Fruit fly (Drosophila melanogaster) whole organism, prepupa: Measurements from ENCODE around the gene CG3868.

Experiments used
- Blimp-1 ChIP-seq: fragments of 200-800 bp; sonication (Bioruptor generic); optimal IDR thresholded peaks from 3 replicates; lab custom pipeline; 2017; ENCODE audit warnings: missing biosample characterization, missing genetic modification characterization, mild to moderate bottlenecking, moderate library complexity, missing genetic modification reagents
- CG11294 ChIP-seq: fragments of 200-800 bp; sonication (Bioruptor generic); IDR thresholded peaks from 2 replicates; pipeline ENCODE4 v1.3.6; 2022; ENCODE audit warnings: missing biosample characterization, missing genetic modification characterization
- CG11762 ChIP-seq: fragments of 200-800 bp; sonication (Bioruptor generic); optimal IDR thresholded peaks from 3 replicates; lab custom pipeline; 2016; ENCODE audit warnings: missing biosample characterization, missing genetic modification characterization; ENCODE audit not compliant: insufficient read depth
- CG16779 ChIP-seq: fragments of 200-800 bp; sonication (Bioruptor generic); optimal IDR thresholded peaks from 3 replicates; lab custom pipeline; 2017; ENCODE audit warnings: missing biosample characterization, mild to moderate bottlenecking, missing genetic modification characterization
- CG3032 ChIP-seq: fragments of 200-800 bp; optimal IDR thresholded peaks from 2 replicates; lab custom pipeline; 2019; ENCODE audit warnings: missing biosample characterization, mild to moderate bottlenecking, missing genetic modification characterization, moderate library complexity
- CG32006 ChIP-seq: fragments of 200-800 bp; sonication (Bioruptor generic); optimal IDR thresholded peaks from 3 replicates; lab custom pipeline; 2017; ENCODE audit warnings: missing biosample characterization, mild to moderate bottlenecking, missing genetic modification characterization
- CG34406 ChIP-seq: fragments of 200-800 bp; sonication (Bioruptor generic); optimal IDR thresholded peaks from 3 replicates; lab custom pipeline; 2016; ENCODE audit warnings: missing biosample characterization, missing genetic modification characterization
- CG3919 ChIP-seq: fragments of 200-800 bp; sonication (Bioruptor generic); optimal IDR thresholded peaks from 3 replicates; lab custom pipeline; 2016; ENCODE audit warnings: missing biosample characterization, missing genetic modification characterization
- CG4318 ChIP-seq: fragments of 200-800 bp; sonication (Bioruptor generic); optimal IDR thresholded peaks from 3 replicates; lab custom pipeline; 2017; ENCODE audit warnings: missing biosample characterization, mild to moderate bottlenecking, missing genetic modification characterization
- CG6163 ChIP-seq: fragments of 200-800 bp; sonication (Bioruptor generic); IDR thresholded peaks from 3 replicates; pipeline ENCODE4 v1.3.6; 2022; ENCODE audit warnings: missing biosample characterization, missing genetic modification characterization
- CG6276 ChIP-seq: fragments of 200-800 bp; sonication (Bioruptor generic); optimal IDR thresholded peaks from 2 replicates; lab custom pipeline; 2017; ENCODE audit warnings: missing biosample characterization, mild to moderate bottlenecking, missing genetic modification characterization
- CG6792 ChIP-seq: fragments of 200-800 bp; sonication (Bioruptor generic); optimal IDR thresholded peaks from 3 replicates; lab custom pipeline; 2016; ENCODE audit warnings: missing biosample characterization, missing genetic modification characterization
- CG6854 ChIP-seq: fragments of 200-800 bp; sonication (Bioruptor generic); optimal IDR thresholded peaks from 2 replicates; lab custom pipeline; 2017; ENCODE audit warnings: missing biosample characterization, mild to moderate bottlenecking, missing genetic modification characterization
- CG8119 ChIP-seq: fragments of 200-800 bp; sonication (Bioruptor generic); IDR thresholded peaks from 3 replicates; pipeline ENCODE4 v1.3.6; 2022; ENCODE audit warnings: missing biosample characterization, missing genetic modification characterization
- CG8319 ChIP-seq: fragments of 200-800 bp; sonication (Bioruptor generic); optimal IDR thresholded peaks from 3 replicates; lab custom pipeline; 2016; ENCODE audit warnings: missing biosample characterization, missing genetic modification characterization
- CG8632 ChIP-seq: fragments of 200-800 bp; sonication (Bioruptor generic); optimal IDR thresholded peaks from 3 replicates; lab custom pipeline; 2016; ENCODE audit warnings: missing biosample characterization, missing genetic modification characterization
- CG9139 ChIP-seq: fragments of 200-800 bp; sonication (Bioruptor generic); optimal IDR thresholded peaks from 3 replicates; lab custom pipeline; 2017; ENCODE audit warnings: missing biosample characterization, mild to moderate bottlenecking, missing genetic modification characterization
- Eip75B ChIP-seq: fragments of 200-800 bp; sonication (Bioruptor generic); optimal IDR thresholded peaks from 3 replicates; lab custom pipeline; 2016; ENCODE audit warnings: missing biosample characterization, missing genetic modification characterization
- Eip78C ChIP-seq: fragments of 200-800 bp; sonication (Bioruptor generic); peaks from one replicate; lab custom pipeline; 2016; ENCODE audit warnings: missing biosample characterization, missing genetic modification characterization
- Ets96B ChIP-seq: fragments of 200-800 bp; optimal IDR thresholded peaks from 2 replicates; lab custom pipeline; 2019; ENCODE audit warnings: missing biosample characterization, mild to moderate bottlenecking, missing genetic modification characterization, moderate library complexity
- Hr38 ChIP-seq: sonication (Bioruptor generic); optimal IDR thresholded peaks from 2 replicates; lab custom pipeline; 2016; ENCODE audit warnings: missing biosample characterization, missing genetic modification characterization
- Hr39 ChIP-seq: fragments of 200-800 bp; sonication (Bioruptor generic); optimal IDR thresholded peaks from 2 replicates; lab custom pipeline; 2016; ENCODE audit warnings: missing biosample characterization, missing genetic modification characterization
- Hr4 ChIP-seq: fragments of 200-800 bp; sonication (Bioruptor generic); optimal IDR thresholded peaks from 3 replicates; lab custom pipeline; 2016; ENCODE audit warnings: missing biosample characterization, missing genetic modification characterization
- Lpt ChIP-seq: fragments of 200-800 bp; sonication (Bioruptor generic); optimal IDR thresholded peaks from 3 replicates; lab custom pipeline; 2016; ENCODE audit warnings: missing biosample characterization, missing genetic modification characterization
- OdsH ChIP-seq: fragments of 200-800 bp; sonication (Bioruptor generic); optimal IDR thresholded peaks from 3 replicates; lab custom pipeline; 2016; ENCODE audit warnings: missing biosample characterization, missing genetic modification characterization
- Smox ChIP-seq: fragments of 200-800 bp; sonication (Bioruptor generic); optimal IDR thresholded peaks from 3 replicates; lab custom pipeline; 2016; ENCODE audit warnings: missing biosample characterization, missing genetic modification characterization
- Sox102F ChIP-seq: fragments of 200-800 bp; sonication (Bioruptor generic); optimal IDR thresholded peaks from 2 replicates; lab custom pipeline; 2016; ENCODE audit warnings: missing biosample characterization, mild to moderate bottlenecking, missing genetic modification characterization
- Sox14 ChIP-seq: fragments of 200-800 bp; sonication (Bioruptor generic); optimal IDR thresholded peaks from 3 replicates; lab custom pipeline; 2016; ENCODE audit warnings: missing biosample characterization, missing genetic modification characterization
- Sox15 ChIP-seq: fragments of 200-800 bp; sonication (Bioruptor generic); optimal IDR thresholded peaks from 3 replicates; lab custom pipeline; 2016; ENCODE audit warnings: missing biosample characterization, missing genetic modification characterization
- achi ChIP-seq: fragments of 200-800 bp; sonication (Bioruptor generic); optimal IDR thresholded peaks from 3 replicates; lab custom pipeline; 2016; ENCODE audit warnings: missing biosample characterization, missing genetic modification characterization
- acj6 ChIP-seq: fragments of 200-800 bp; sonication (Bioruptor generic); optimal IDR thresholded peaks from 3 replicates; lab custom pipeline; 2016; ENCODE audit warnings: missing biosample characterization, missing genetic modification characterization
- cyc ChIP-seq: fragments of 200-800 bp; sonication (Bioruptor generic); optimal IDR thresholded peaks from 3 replicates; lab custom pipeline; 2016; ENCODE audit warnings: missing biosample characterization, missing genetic modification characterization
- dac ChIP-seq: fragments of 200-800 bp; sonication (Bioruptor generic); optimal IDR thresholded peaks from 2 replicates; lab custom pipeline; 2017; ENCODE audit warnings: missing biosample characterization, mild to moderate bottlenecking, missing genetic modification characterization
- eg ChIP-seq: fragments of 200-800 bp; sonication (Bioruptor generic); IDR thresholded peaks from 3 replicates; pipeline ENCODE4 v1.3.6; 2022; ENCODE audit warnings: missing biosample characterization, missing genetic modification characterization
- esn ChIP-seq: fragments of 200-800 bp; sonication (Bioruptor generic); optimal IDR thresholded peaks from 2 replicates; lab custom pipeline; 2016; ENCODE audit warnings: missing biosample characterization, mild to moderate bottlenecking, missing genetic modification characterization, moderate library complexity
- fkh ChIP-seq: fragments of 200-800 bp; sonication (Bioruptor generic); optimal IDR thresholded peaks from 3 replicates; lab custom pipeline; 2017; ENCODE audit warnings: missing biosample characterization, mild to moderate bottlenecking, missing genetic modification characterization, moderate library complexity
- lz ChIP-seq: fragments of 200-800 bp; sonication (Bioruptor generic); optimal IDR thresholded peaks from 3 replicates; lab custom pipeline; 2016; ENCODE audit warnings: missing biosample characterization, missing genetic modification characterization
- net ChIP-seq: fragments of 200-800 bp; sonication (Bioruptor generic); optimal IDR thresholded peaks from 3 replicates; lab custom pipeline; 2016; ENCODE audit warnings: missing biosample characterization, missing genetic modification characterization
- salr ChIP-seq, 2 experiments: fragments of 200-800 bp; sonication (Bioruptor generic); optimal IDR thresholded peaks; 3 replicates each; lab custom pipeline; 2016 to 2018; ENCODE audit warnings: missing biosample characterization in 2 of 2, missing genetic modification characterization in 2 of 2, mild to moderate bottlenecking in 1 of 2
- spab ChIP-seq: fragments of 200-800 bp; sonication (Bioruptor generic); optimal IDR thresholded peaks from 2 replicates; lab custom pipeline; 2017; ENCODE audit warnings: missing biosample characterization, mild to moderate bottlenecking, missing genetic modification characterization, missing genetic modification reagents
- ss ChIP-seq, 2 experiments: fragments of 200-800 bp; sonication (Bioruptor generic); optimal IDR thresholded peaks; 2 replicates in 1 of 2; 3 replicates in 1 of 2; lab custom pipeline; 2017 to 2018; ENCODE audit warnings: mild to moderate bottlenecking in 2 of 2, missing biosample characterization in 2 of 2, missing genetic modification characterization in 2 of 2, moderate library complexity in 1 of 2
- svp ChIP-seq: fragments of 200-800 bp; sonication (Bioruptor generic); peaks from one replicate; lab custom pipeline; 2016; ENCODE audit warnings: missing biosample characterization, missing genetic modification characterization
- topi ChIP-seq: fragments of 200-800 bp; sonication (Bioruptor generic); optimal IDR thresholded peaks from 3 replicates; lab custom pipeline; 2016; ENCODE audit warnings: missing biosample characterization, missing genetic modification characterization
- vri ChIP-seq: fragments of 200-800 bp; sonication (Bioruptor generic); optimal IDR thresholded peaks from 3 replicates; lab custom pipeline; 2016; ENCODE audit warnings: missing biosample characterization, mild to moderate bottlenecking, missing genetic modification characterization

Gene CG3868

DNA sequence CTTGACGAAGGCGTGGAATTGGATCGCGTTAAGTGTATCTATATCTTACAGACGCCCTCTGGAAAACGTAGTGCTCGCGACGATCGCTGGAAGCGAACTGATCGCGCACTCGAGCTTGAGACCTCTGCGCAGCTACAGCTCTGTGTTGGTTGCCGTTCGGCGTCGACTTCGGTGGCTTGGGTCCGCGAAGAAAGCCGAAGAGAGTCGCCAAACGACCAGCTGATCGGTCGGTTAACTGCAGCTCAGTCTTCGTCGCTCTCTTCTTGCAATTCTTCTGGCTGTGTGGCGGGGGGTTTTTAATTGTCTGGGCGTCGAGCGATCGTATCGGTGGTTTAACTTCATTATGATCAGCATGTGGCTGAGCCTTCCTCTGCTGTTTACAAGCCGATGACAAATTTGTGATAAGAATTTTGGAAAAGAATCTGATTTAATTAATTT lies 24.8 kb upstream of the CG3868 start (continued):
- peak; percentile 84 for TF ChIP-seq Eip78C (GFP tag; lab: Kevin White, UChicago)
- TF ChIP-seq OdsH (GFP tag; lab: Kevin White, UChicago) = no peak
- TF ChIP-seq CG6854 (GFP tag; lab: Kevin White, UChicago) = peak; percentile 95
- TF ChIP-seq cyc = peak; percentile 14
- peak; percentile 69 for TF ChIP-seq Eip75B (GFP tag; lab: Kevin White, UChicago)
- no peak for TF ChIP-seq CG4318 (GFP tag; lab: Kevin White, UChicago)
- no peak for TF ChIP-seq CG11762 (GFP tag; lab: Kevin White, UChicago)
- TF ChIP-seq achi (GFP tag; lab: Kevin White, UChicago) = peak; percentile 50
- peak; percentile 38 for TF ChIP-seq CG3032 (tag; lab: Kevin White, UChicago)
- TF ChIP-seq net (GFP tag; lab: Kevin White, UChicago) = peak; percentile 72
- peak; percentile 75 for TF ChIP-seq Sox102F (GFP tag; lab: Kevin White, UChicago)
- TF ChIP-seq CG16779 (tag; lab: Kevin White, UChicago) = peak; percentile 52
- TF ChIP-seq Smox (GFP tag; lab: Kevin White, UChicago) = peak; percentile 31
- TF ChIP-seq CG8119 (GFP tag; lab: Robert Waterston, UW) = peak; percentile 59; the same call in 2 of the 3 replicates

DNA sequence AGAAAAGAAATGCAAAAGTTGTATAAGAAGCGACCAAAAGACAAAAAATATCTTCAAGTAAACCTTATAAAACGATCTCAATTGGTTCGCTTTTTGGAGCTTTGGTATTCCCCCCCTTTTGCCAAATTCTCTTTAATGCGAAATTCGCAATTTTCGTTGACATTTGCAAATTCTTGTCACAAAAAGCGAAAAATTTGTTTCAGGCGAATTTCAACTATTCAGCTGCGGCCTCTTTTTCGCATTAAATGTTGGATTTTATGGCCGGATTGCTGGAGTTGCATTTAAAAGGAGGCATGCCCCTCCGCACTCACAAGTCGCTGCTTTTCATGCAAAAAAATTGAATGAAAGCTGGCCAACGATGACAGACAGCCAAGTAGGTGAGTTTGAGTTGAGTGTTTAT lies 22.6 kb upstream of the CG3868 start:
- TF ChIP-seq svp (GFP tag; lab: Kevin White, UChicago) (peak; percentile 2), dac (GFP tag; lab: Kevin White, UChicago) (no peak)

DNA sequence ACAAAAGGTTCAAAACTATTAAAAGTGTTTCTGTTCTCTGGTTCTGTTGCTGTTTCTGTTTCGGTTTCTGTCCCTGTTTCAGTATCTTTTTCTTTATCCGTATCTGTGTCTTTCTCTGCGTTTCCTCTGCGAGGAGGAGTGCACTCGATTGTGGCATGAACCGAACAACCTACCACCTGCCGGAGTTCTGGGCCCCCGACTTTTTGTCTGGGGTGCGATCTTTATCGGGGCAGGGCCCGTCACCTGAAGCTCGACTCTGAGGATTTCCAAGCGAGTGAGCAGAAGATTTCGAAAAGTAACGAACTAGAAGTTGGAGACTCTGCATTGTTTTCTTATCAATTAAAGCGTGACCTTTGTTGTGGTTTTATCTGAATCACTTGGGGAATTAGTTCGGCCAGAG lies 21.1 kb upstream of the CG3868 start:
- 0 out of 3 replicates have a peak, but pooled peaks have one; percentile 19 for TF ChIP-seq CG6163 (GFP tag; lab: Robert Waterston, UW)
- peak; percentile 5 for TF ChIP-seq svp (GFP tag; lab: Kevin White, UChicago)
- no peak for TF ChIP-seq salr (GFP tag; optimal IDR thresholded peaks at IDR 0.05; lab: Kevin White, UChicago)
- no peak for TF ChIP-seq Lpt
- TF ChIP-seq, all 60 proteins: peak for 2

DNA sequence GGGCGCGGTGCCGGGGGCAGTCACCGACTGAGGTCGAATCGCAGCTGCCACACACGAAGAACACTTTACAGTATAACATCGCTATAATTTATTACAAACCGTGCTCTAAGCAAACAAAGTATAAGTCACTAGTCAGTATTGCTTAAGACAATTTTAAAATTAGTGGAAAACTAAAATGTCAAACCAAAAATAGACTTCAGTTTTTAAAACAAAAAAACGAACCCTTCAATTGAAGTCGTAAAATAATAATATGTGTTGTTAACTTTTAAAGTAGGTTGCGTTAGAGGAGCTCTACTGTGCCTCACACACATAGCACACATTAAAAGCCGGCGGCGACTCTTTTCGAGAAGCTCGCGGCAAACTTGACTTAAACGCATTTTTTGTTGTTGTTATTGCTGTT lies 19.6 kb upstream of the CG3868 start:
- peak; percentile 32 for TF ChIP-seq Eip75B (GFP tag; lab: Kevin White, UChicago)
- TF ChIP-seq CG32006 (GFP tag; lab: Kevin White, UChicago) = no peak
- peak; percentile 39 for TF ChIP-seq Ets96B (tag; lab: Kevin White, UChicago)
- no peak for TF ChIP-seq Hr39 (GFP tag; lab: Kevin White, UChicago)
- no peak for TF ChIP-seq Hr38 (GFP tag; lab: Kevin White, UChicago)
- no peak for TF ChIP-seq Sox15 (GFP tag; lab: Kevin White, UChicago)
- TF ChIP-seq CG3032 (tag; lab: Kevin White, UChicago) = peak; percentile 40
- TF ChIP-seq spab (GFP tag; lab: Kevin White, UChicago) = peak; percentile 44
- peak; percentile 2 for TF ChIP-seq acj6 (GFP tag; lab: Kevin White, UChicago)
- TF ChIP-seq CG9139 = no peak
- no peak for TF ChIP-seq vri (GFP tag; lab: Kevin White, UChicago)
- TF ChIP-seq CG3919 = peak; percentile 83
- TF ChIP-seq CG34406 (GFP tag; lab: Kevin White, UChicago) = no peak
- TF ChIP-seq Hr4 (GFP tag; lab: Kevin White, UChicago) = peak; percentile 47
- peak; percentile 32 for TF ChIP-seq CG11762 (GFP tag; lab: Kevin White, UChicago)
- TF ChIP-seq CG6854 (GFP tag; lab: Kevin White, UChicago) = no peak
- TF ChIP-seq CG6792 = no peak
- no peak for TF ChIP-seq svp (GFP tag; lab: Kevin White, UChicago)
- peak; percentile 9 to 16 for TF ChIP-seq ss (GFP tag; optimal IDR thresholded peaks at IDR 0.05; lab: Kevin White, UChicago)
- peak; percentile 65 for TF ChIP-seq eg (GFP tag; lab: Robert Waterston, UW)
- TF ChIP-seq Lpt = peak; percentile 51
- peak; percentile 24 for TF ChIP-seq cyc
- TF ChIP-seq topi (GFP tag; lab: Kevin White, UChicago) = peak; percentile 41
- no peak for TF ChIP-seq CG11294 (GFP tag; lab: Robert Waterston, UW)
- TF ChIP-seq CG16779 (tag; lab: Kevin White, UChicago) = no peak
- TF ChIP-seq OdsH (GFP tag; lab: Kevin White, UChicago) = peak; percentile 11
- TF ChIP-seq net (GFP tag; lab: Kevin White, UChicago) = no peak
- no peak for TF ChIP-seq Sox102F (GFP tag; lab: Kevin White, UChicago)
- TF ChIP-seq fkh = no peak
- TF ChIP-seq achi (GFP tag; lab: Kevin White, UChicago) = peak; percentile 45
- TF ChIP-seq Sox14 = peak; percentile 49
- no peak for TF ChIP-seq CG8632
- no peak for TF ChIP-seq Blimp-1 (GFP tag; lab: Kevin White, UChicago)
- TF ChIP-seq CG8319 (GFP tag; lab: Kevin White, UChicago) = no peak
- no peak for TF ChIP-seq lz (GFP tag; lab: Kevin White, UChicago)
- no peak for TF ChIP-seq esn (GFP tag; lab: Kevin White, UChicago)
- TF ChIP-seq CG6276 (GFP tag; lab: Kevin White, UChicago) = peak; percentile 76
